Fruit fly (Drosophila melanogaster) Kc167 (cell line): ENCODE data around the gene Osi10a.

Experiments
- Myc ChIP-seq: fragments of >200 bp; optimal IDR thresholded peaks from 2 replicates; lab custom pipeline; 2017; ENCODE audit warnings: missing external identifiers
- Sin3A ChIP-seq: fragments of >200 bp; optimal IDR thresholded peaks from 2 replicates; lab custom pipeline; 2018; ENCODE audit warnings: missing external identifiers
- h ChIP-seq: fragments of >200 bp; optimal IDR thresholded peaks from 3 replicates; lab custom pipeline; 2018; ENCODE audit warnings: missing external identifiers
- insv ChIP-seq: fragments of >200 bp; optimal IDR thresholded peaks from 3 replicates; lab custom pipeline; 2018; ENCODE audit warnings: missing external identifiers
- psq ChIP-seq: fragments of >200 bp; optimal IDR thresholded peaks from 2 replicates; lab custom pipeline; 2017; ENCODE audit warnings: missing external identifiers
- ttk ChIP-seq: sonication (Bioruptor generic); optimal IDR thresholded peaks from 2 replicates; lab custom pipeline; 2017; ENCODE audit warnings: missing external identifiers

DNA sequence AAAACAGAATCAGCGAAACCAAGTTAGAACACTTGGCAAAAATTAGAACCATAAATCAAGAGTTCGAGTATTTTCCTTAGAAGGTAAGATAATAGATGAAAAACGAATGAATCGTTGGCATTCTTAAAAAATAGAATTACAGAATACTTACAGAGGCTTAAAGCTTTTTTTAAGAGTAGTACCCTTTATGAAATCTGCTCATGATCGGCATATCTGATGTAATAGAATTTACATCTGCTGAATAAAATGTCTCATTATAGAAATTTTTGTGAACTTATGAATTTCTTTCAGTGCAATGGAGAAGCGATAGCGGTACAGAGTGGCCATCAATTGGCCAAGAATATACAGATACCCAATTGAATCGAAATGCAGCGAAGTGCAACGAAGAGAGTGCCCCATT is 27.7 kb downstream of the Osi10a start, which contains the start of gene Osi13:
- no peak for TF ChIP-seq psq (lab: Kevin White, UChicago)
- no peak for TF ChIP-seq h (lab: Kevin White, UChicago)
- TF ChIP-seq Myc = no peak
- TF ChIP-seq Sin3A (lab: Kevin White, UChicago) = no peak
- TF ChIP-seq insv = no peak
- TF ChIP-seq ttk = no peak
